Fruit fly (Drosophila melanogaster) whole organism, embryonic: ENCODE results near the gene PIG-Wb.

ENCODE experiments used
- Aef1 ChIP-seq: fragments of 200-800 bp; sonication (Bioruptor generic); IDR thresholded peaks from 3 replicates; pipeline ENCODE4 v1.3.6; 2022; ENCODE audit warnings: missing biosample characterization, missing genetic modification characterization
- CG10209 ChIP-seq: fragments of 200-800 bp; sonication (Bioruptor generic); optimal IDR thresholded peaks from 3 replicates; lab custom pipeline; 2017; ENCODE audit warnings: missing biosample characterization, mild to moderate bottlenecking, missing genetic modification characterization, missing genetic modification reagents
- CG10565 ChIP-seq: fragments of 200-800 bp; sonication (Bioruptor generic); optimal IDR thresholded peaks from 3 replicates; lab custom pipeline; 2016; ENCODE audit warnings: missing biosample characterization, mild to moderate bottlenecking, missing genetic modification characterization
- CG11560 ChIP-seq: fragments of 200-800 bp; sonication (Bioruptor generic); IDR thresholded peaks from 3 replicates; pipeline ENCODE4 v1.3.6; 2022; ENCODE audit warnings: missing biosample characterization, missing genetic modification characterization
- CG1233 ChIP-seq: fragments of 200-800 bp; sonication (Bioruptor generic); optimal IDR thresholded peaks from 4 replicates; lab custom pipeline; 2018; ENCODE audit warnings: missing biosample characterization, mild to moderate bottlenecking, missing genetic modification characterization
- CG12391 ChIP-seq: fragments of 200-800 bp; sonication (Bioruptor generic); optimal IDR thresholded peaks from 3 replicates; lab custom pipeline; 2018; ENCODE audit warnings: missing biosample characterization, mild to moderate bottlenecking, missing genetic modification characterization, moderate library complexity
- CG12659 ChIP-seq: fragments of 200-800 bp; sonication (Bioruptor generic); optimal IDR thresholded peaks from 3 replicates; lab custom pipeline; 2017; ENCODE audit warnings: mild to moderate bottlenecking, missing biosample characterization, missing genetic modification reagents, missing genetic modification characterization
- CG15073 ChIP-seq: fragments of 200-800 bp; sonication (Bioruptor generic); optimal IDR thresholded peaks from 2 replicates; lab custom pipeline; 2016; ENCODE audit warnings: missing biosample characterization, missing genetic modification characterization
- CG1647 ChIP-seq: fragments of 200-800 bp; sonication (Bioruptor generic); optimal IDR thresholded peaks from 3 replicates; lab custom pipeline; 2016; ENCODE audit warnings: missing biosample characterization, missing genetic modification characterization
- CG17328 ChIP-seq: fragments of 200-800 bp; sonication (Bioruptor generic); IDR thresholded peaks from 2 replicates; pipeline ENCODE4 v1.3.6; 2022; ENCODE audit warnings: missing biosample characterization, missing genetic modification characterization
- CG30403 ChIP-seq: fragments of 200-800 bp; sonication (Bioruptor generic); optimal IDR thresholded peaks from 3 replicates; lab custom pipeline; 2016; ENCODE audit warnings: missing biosample characterization, missing genetic modification characterization
- CG31224 ChIP-seq: fragments of 200-800 bp; sonication (Bioruptor generic); IDR thresholded peaks from 2 replicates; pipeline ENCODE4 v1.3.6; 2022; ENCODE audit warnings: missing biosample characterization, missing genetic modification characterization
- CG34224 ChIP-seq: fragments of 200-800 bp; sonication (Bioruptor generic); IDR thresholded peaks from 3 replicates; pipeline ENCODE4 v1.3.6; 2022; ENCODE audit warnings: missing biosample characterization, missing genetic modification characterization; ENCODE audit not compliant: partially characterized antibody
- CG3726 ChIP-seq: fragments of 200-800 bp; sonication (Bioruptor generic); IDR thresholded peaks from 3 replicates; pipeline ENCODE4, ENCODE4 v1.3.6; 2022; ENCODE audit warnings: missing biosample characterization, missing genetic modification characterization
- CG6654 ChIP-seq: fragments of 200-800 bp; sonication (Bioruptor generic); optimal IDR thresholded peaks from 2 replicates; lab custom pipeline; 2017; ENCODE audit warnings: missing biosample characterization, mild to moderate bottlenecking, missing genetic modification characterization
- CG6854 ChIP-seq: fragments of 200-800 bp; sonication (Bioruptor generic); optimal IDR thresholded peaks from 3 replicates; lab custom pipeline; 2017; ENCODE audit warnings: missing biosample characterization, mild to moderate bottlenecking, missing genetic modification characterization
- CG7357 ChIP-seq: fragments of 200-800 bp; sonication (Bioruptor generic); IDR thresholded peaks from 3 replicates; pipeline ENCODE4 v1.3.6; 2022; ENCODE audit warnings: missing biosample characterization, missing genetic modification characterization
- Camta ChIP-seq: fragments of 200-800 bp; sonication (Bioruptor generic); optimal IDR thresholded peaks from 2 replicates; lab custom pipeline; 2016; ENCODE audit warnings: missing biosample characterization, missing genetic modification characterization
- CoRest ChIP-seq: fragments of 200-800 bp; sonication (Bioruptor generic); optimal IDR thresholded peaks from 3 replicates; lab custom pipeline; 2018; ENCODE audit warnings: missing biosample characterization, mild to moderate bottlenecking, missing genetic modification characterization, moderate library complexity
- Dek ChIP-seq: fragments of 200-800 bp; sonication (Bioruptor generic); optimal IDR thresholded peaks from 3 replicates; lab custom pipeline; 2019; ENCODE audit warnings: missing biosample characterization, mild to moderate bottlenecking, missing genetic modification characterization, moderate library complexity
- Drgx ChIP-seq: fragments of 200-800 bp; sonication (Bioruptor generic); IDR thresholded peaks from 2 replicates; pipeline ENCODE4 v1.3.6; 2022; ENCODE audit warnings: missing biosample characterization, missing genetic modification characterization
- Fer1 ChIP-seq: fragments of 200-800 bp; sonication (Bioruptor generic); optimal IDR thresholded peaks from 2 replicates; lab custom pipeline; 2017; ENCODE audit warnings: missing biosample characterization, mild to moderate bottlenecking, missing genetic modification characterization
- Hmx ChIP-seq: fragments of 200-800 bp; sonication (Bioruptor generic); optimal IDR thresholded peaks from 2 replicates; lab custom pipeline; 2016; ENCODE audit warnings: missing biosample characterization, missing genetic modification characterization
- Hr3 ChIP-seq: fragments of 200-800 bp; sonication (Bioruptor generic); optimal IDR thresholded peaks from 3 replicates; lab custom pipeline; 2016; ENCODE audit warnings: missing biosample characterization, missing genetic modification characterization
- NFAT ChIP-seq: fragments of 200-800 bp; sonication (Bioruptor generic); IDR thresholded peaks from 2 replicates; pipeline ENCODE4 v1.3.6; 2022; ENCODE audit warnings: missing biosample characterization, missing genetic modification characterization
- Optix ChIP-seq: fragments of 200-800 bp; sonication (Bioruptor generic); IDR thresholded peaks from 3 replicates; pipeline ENCODE4 v1.3.6; 2022; ENCODE audit warnings: missing biosample characterization, missing genetic modification characterization
- Pdp1 ChIP-seq, 2 experiments: fragments of 200-800 bp; sonication (Bioruptor generic); optimal IDR thresholded peaks; 3 replicates each; lab custom pipeline; 2016; ENCODE audit warnings: missing biosample characterization in 2 of 2, missing genetic modification characterization in 2 of 2, mild to moderate bottlenecking in 1 of 2, moderate library complexity in 1 of 2
- Rfx ChIP-seq: fragments of 200-800 bp; sonication (Bioruptor generic); IDR thresholded peaks from 2 replicates; pipeline ENCODE4 v1.3.6; 2022; ENCODE audit warnings: missing biosample characterization, missing genetic modification characterization
- Xrp1 ChIP-seq: fragments of 200-800 bp; sonication (Bioruptor generic); IDR thresholded peaks from 2 replicates; pipeline ENCODE4 v1.3.6; 2022; ENCODE audit warnings: missing biosample characterization, missing genetic modification characterization
- bsh ChIP-seq, 2 experiments: fragments of 200-800 bp; sonication (Bioruptor generic); optimal IDR thresholded peaks; 2 replicates each; lab custom pipeline; 2017 to 2018; ENCODE audit warnings: mild to moderate bottlenecking in 2 of 2, missing biosample characterization in 2 of 2, missing genetic modification characterization in 2 of 2, moderate library complexity in 1 of 2
- chm ChIP-seq: fragments of 200-800 bp; sonication (Bioruptor generic); IDR thresholded peaks from 2 replicates; pipeline ENCODE4 v1.3.6; 2022; ENCODE audit warnings: missing biosample characterization, missing genetic modification characterization
- chn ChIP-seq: fragments of 200-800 bp; sonication (Bioruptor generic); optimal IDR thresholded peaks from 2 replicates; lab custom pipeline; 2016; ENCODE audit warnings: missing biosample characterization, missing genetic modification characterization
- ci ChIP-seq: fragments of 200-800 bp; sonication (Bioruptor generic); IDR thresholded peaks from 3 replicates; pipeline ENCODE4 v1.3.6; 2022; ENCODE audit warnings: missing biosample characterization, missing genetic modification characterization
- emc ChIP-seq: fragments of 200-800 bp; sonication (Bioruptor generic); optimal IDR thresholded peaks from 2 replicates; lab custom pipeline; 2016; ENCODE audit warnings: missing biosample characterization, missing genetic modification characterization
- ems ChIP-seq: fragments of 200-800 bp; sonication (Bioruptor generic); optimal IDR thresholded peaks from 3 replicates; lab custom pipeline; 2016; ENCODE audit warnings: missing biosample characterization, missing genetic modification characterization
- en ChIP-seq: fragments of 200-800 bp; sonication (Bioruptor generic); optimal IDR thresholded peaks from 2 replicates; lab custom pipeline; 2016; ENCODE audit warnings: missing biosample characterization, missing genetic modification characterization
- odd ChIP-seq: fragments of 200-800 bp; sonication (Bioruptor generic); optimal IDR thresholded peaks from 2 replicates; lab custom pipeline; 2017; ENCODE audit warnings: missing biosample characterization, mild to moderate bottlenecking, missing genetic modification characterization
- pan ChIP-seq, 4 experiments: fragments of >200 bp in 3 of 4; fragments of 200-800 bp in 1 of 4; sonication (Bioruptor generic) in 1 of 4; optimal IDR thresholded peaks in 3 of 4; IDR thresholded peaks in 1 of 4; 2 replicates each; pipeline versions ENCODE4 v1.3.6 to Lab custom; 2017 to 2022; ENCODE audit warnings: missing biosample characterization in 2 of 4, missing genetic modification characterization in 2 of 4, mixed read lengths in 1 of 4
- prd ChIP-seq, 3 experiments: fragments of >200 bp in 2 of 3; fragments of 200-800 bp in 1 of 3; sonication (Bioruptor generic) in 1 of 3; optimal IDR thresholded peaks in 2 of 3; IDR thresholded peaks in 1 of 3; 2 replicates in 2 of 3; 3 replicates in 1 of 3; pipeline versions ENCODE4 v1.3.6 to Lab custom; 2017 to 2022; ENCODE audit warnings: missing biosample characterization in 1 of 3, missing genetic modification characterization in 1 of 3
- salm ChIP-seq: fragments of 200-800 bp; sonication (Bioruptor generic); optimal IDR thresholded peaks from 2 replicates; lab custom pipeline; 2018; ENCODE audit warnings: missing biosample characterization, mild to moderate bottlenecking, missing genetic modification characterization
- sc ChIP-seq, 3 experiments: fragments of >200 bp in 2 of 3; fragments of 200-800 bp in 1 of 3; sonication (Bioruptor generic) in 1 of 3; optimal IDR thresholded peaks; 2 replicates in 2 of 3; 3 replicates in 1 of 3; lab custom pipeline; 2017; ENCODE audit warnings: mild to moderate bottlenecking in 1 of 3, missing biosample characterization in 1 of 3, missing genetic modification characterization in 1 of 3, missing genetic modification reagents in 1 of 3
- schlank ChIP-seq: fragments of 200-800 bp; sonication (Bioruptor generic); optimal IDR thresholded peaks from 2 replicates; lab custom pipeline; 2018; ENCODE audit warnings: missing biosample characterization, mild to moderate bottlenecking, missing genetic modification characterization
- stc ChIP-seq: fragments of 200-800 bp; sonication (Bioruptor generic); IDR thresholded peaks from 2 replicates; pipeline ENCODE4 v1.3.6; 2022; ENCODE audit warnings: missing biosample characterization, missing genetic modification characterization
- tna ChIP-seq: fragments of 200-800 bp; sonication (Bioruptor generic); IDR thresholded peaks from 2 replicates; pipeline ENCODE4 v1.3.6; 2022; ENCODE audit warnings: missing biosample characterization, missing genetic modification characterization; ENCODE audit not compliant: partially characterized antibody
- toy ChIP-seq: fragments of 200-800 bp; sonication (Bioruptor generic); IDR thresholded peaks from 2 replicates; pipeline ENCODE4 v1.3.6; 2022; ENCODE audit warnings: missing biosample characterization, missing genetic modification characterization
- vfl ChIP-seq: fragments of 200-800 bp; sonication (Bioruptor generic); optimal IDR thresholded peaks from 2 replicates; lab custom pipeline; 2016; ENCODE audit warnings: missing biosample characterization, missing genetic modification characterization
- zfh1 ChIP-seq: fragments of 200-800 bp; sonication (Bioruptor generic); IDR thresholded peaks from 3 replicates; pipeline ENCODE4 v1.3.6; 2022; ENCODE audit warnings: missing biosample characterization, missing genetic modification characterization

Gene PIG-Wb

dm6 chr3L:1740129-1740975, 2.4 kb upstream of the PIG-Wb start (continued):
- TF ChIP-seq CG15073 (GFP tag; lab: Kevin White, UChicago) (no peak), CG12391 (tag; lab: Kevin White, UChicago) (peak; percentile 51), CG1233 (GFP tag; lab: Kevin White, UChicago) (peak; percentile 54), ems (GFP tag; lab: Kevin White, UChicago) (peak; percentile 63), schlank (tag; lab: Kevin White, UChicago) (peak; percentile 18), CG17328 (GFP tag; lab: Robert Waterston, UW) (peak; percentile 73; the same call in 1 of the 2 replicates), Aef1 (GFP tag; lab: Robert Waterston, UW) (peak; percentile 73), stc (GFP tag; lab: Robert Waterston, UW) (peak; percentile 70), CoRest (tag; lab: Kevin White, UChicago) (peak; percentile 64), NFAT (GFP tag; lab: Robert Waterston, UW) (peak; percentile 60; the same call in 1 of the 2 replicates), Drgx (GFP tag; lab: Robert Waterston, UW) (peak; percentile 52), CG11560 (tag; lab: Robert Waterston, UW) (peak; percentile 45; the same call in 1 of the 3 replicates), tna (no peak), prd (optimal IDR thresholded peaks at IDR 0.05; lab: Kevin White, UChicago) (no peak), prd (GFP tag; IDR thresholded peaks at IDR 0.05; lab: Robert Waterston, UW) (peak; percentile 78), Optix (GFP tag; lab: Robert Waterston, UW) (peak; percentile 70), odd (GFP tag; lab: Kevin White, UChicago) (peak; percentile 35), sc (optimal IDR thresholded peaks at IDR 0.05; lab: Kevin White, UChicago) (no peak), sc (GFP tag; optimal IDR thresholded peaks at IDR 0.05; lab: Kevin White, UChicago) (no peak), salm (tag; lab: Kevin White, UChicago) (peak; percentile 19), pan (optimal IDR thresholded peaks at IDR 0.05; lab: Kevin White, UChicago) (no peak), pan (GFP tag; optimal IDR thresholded peaks at IDR 0.05 in 1 of 2, IDR thresholded peaks at IDR 0.05 in 1 of 2) (peak in 1 of 2 experiments; percentile 86), CG1647 (GFP tag; lab: Kevin White, UChicago) (no peak), bsh (GFP tag; optimal IDR thresholded peaks at IDR 0.05; lab: Kevin White, UChicago) (peak in 1 of 2 experiments; percentile 30), en (peak; percentile 1), CG6854 (GFP tag; lab: Kevin White, UChicago) (no peak), Pdp1 (GFP tag; optimal IDR thresholded peaks at IDR 0.05; lab: Kevin White, UChicago) (peak; percentile 6 to 78), CG10209 (GFP tag; lab: Kevin White, UChicago) (peak; percentile 62), CG34224 (no peak), CG30403 (GFP tag; lab: Kevin White, UChicago) (peak; percentile 67), Camta (peak; percentile 53), CG12659 (peak; percentile 69), Xrp1 (GFP tag; lab: Robert Waterston, UW) (peak; percentile 63), toy (GFP tag; lab: Robert Waterston, UW) (peak; percentile 43; the same call in 1 of the 2 replicates), CG7357 (GFP tag; lab: Robert Waterston, UW) (peak; percentile 66; the same call in 2 of the 3 replicates), Rfx (GFP tag; lab: Robert Waterston, UW) (peak; percentile 87), vfl (GFP tag; lab: Kevin White, UChicago) (peak; percentile 11), chm (GFP tag; lab: Robert Waterston, UW) (peak; percentile 65; the same call in 1 of the 2 replicates), CG6654 (GFP tag; lab: Kevin White, UChicago) (no peak), Dek (tag; lab: Kevin White, UChicago) (peak; percentile 63), zfh1 (GFP tag; lab: Robert Waterston, UW) (peak; percentile 62; the same call in 2 of the 3 replicates), Fer1 (GFP tag; lab: Kevin White, UChicago) (no peak), emc (GFP tag; lab: Kevin White, UChicago) (no peak), CG31224 (GFP tag; lab: Robert Waterston, UW) (peak; percentile 67), Hmx (GFP tag; lab: Kevin White, UChicago) (peak; percentile 46), chn (GFP tag; lab: Kevin White, UChicago) (peak; percentile 55), CG10565 (GFP tag; lab: Kevin White, UChicago) (no peak), ci (GFP tag; lab: Robert Waterston, UW) (peak; percentile 88), CG3726 (peak; percentile 56; the same call in 1 of the 3 replicates), Hr3 (peak; percentile 59)
